Worm (Caenorhabditis elegans): Measurements from ENCODE around the gene T19H12.6.

The T19H12.6 gene

ce11 chrV:4870627-4871026 is 6.9 kb downstream of the T19H12.6 start:
- TF ChIP-seq nhr-11 (tag; optimal IDR thresholded peaks at IDR 0.05): peak; percentile 56
- no peak for TF ChIP-seq snpc-4 (tag; optimal IDR thresholded peaks at IDR 0.05)

- no peak for TF ChIP-seq elt-3 (tag; optimal IDR thresholded peaks at IDR 0.05)
- TF ChIP-seq zag-1 (tag; optimal IDR thresholded peaks at IDR 0.05): no peak
- no peak for TF ChIP-seq sea-2 (GFP tag; optimal IDR thresholded peaks at IDR 0.05)
- no peak for TF ChIP-seq ceh-9 (tag; optimal IDR thresholded peaks at IDR 0.05)
- TF ChIP-seq nfya-1 (tag; optimal IDR thresholded peaks at IDR 0.05; ENCODE audit: insufficient read depth): no peak
- TF ChIP-seq nhr-25 (tag; optimal IDR thresholded peaks at IDR 0.05): no peak
- TF ChIP-seq ceh-16 (tag; optimal IDR thresholded peaks at IDR 0.05): no peak
- TF ChIP-seq nhr-28 (tag; optimal IDR thresholded peaks at IDR 0.05): no peak
- no peak for TF ChIP-seq elt-2 (tag; optimal IDR thresholded peaks at IDR 0.05)
Observed at ce11 chrV:4868698-4869097, 8.8 kb downstream of the T19H12.6 start.

- no peak for TF ChIP-seq nhr-43 (tag; optimal IDR thresholded peaks at IDR 0.05; ENCODE audit: poor library complexity, severe bottlenecking)
Observed at ce11 chrV:4867535-4867934, 10.0 kb downstream of the T19H12.6 start.

ce11 chrV:4865364-4865763 is 12.1 kb downstream of the T19H12.6 start, which contains the start of gene srd-32:
Gene srd-32 (plus strand): TSS chrV:4865664.
- TF ChIP-seq ceh-28 (tag; optimal IDR thresholded peaks at IDR 0.05) (no peak), ztf-11 (tag; optimal IDR thresholded peaks at IDR 0.05) (no peak), fkh-2 (tag; optimal IDR thresholded peaks at IDR 0.05) (no peak), nhr-11 (tag; optimal IDR thresholded peaks at IDR 0.05) (no peak), ZK546.5 (tag; optimal IDR thresholded peaks at IDR 0.05) (no peak), daf-12 (tag; optimal IDR thresholded peaks at IDR 0.05) (no peak), nhr-77 (tag; optimal IDR thresholded peaks at IDR 0.05) (no peak), nhr-12 (tag; optimal IDR thresholded peaks at IDR 0.05) (no peak), egl-27 (tag; optimal IDR thresholded peaks at IDR 0.05) (no peak), skn-1 (tag; optimal IDR thresholded peaks at IDR 0.05) (no peak), ceh-16 (tag; optimal IDR thresholded peaks at IDR 0.05) (no peak), ceh-9 (tag; optimal IDR thresholded peaks at IDR 0.05) (no peak), snpc-4 (tag; optimal IDR thresholded peaks at IDR 0.05) (no peak), zag-1 (tag; optimal IDR thresholded peaks at IDR 0.05) (no peak), mdl-1 (tag; optimal IDR thresholded peaks at IDR 0.05) (no peak), unc-39 (tag; optimal IDR thresholded peaks at IDR 0.05) (no peak), sea-2 (GFP tag; optimal IDR thresholded peaks at IDR 0.05) (no peak)

ce11 chrV:4864330-4864729 is 13.2 kb downstream of the T19H12.6 start:
- TF ChIP-seq nhr-11 (tag; optimal IDR thresholded peaks at IDR 0.05) (no peak), nhr-28 (tag; optimal IDR thresholded peaks at IDR 0.05) (no peak), ztf-11 (tag; optimal IDR thresholded peaks at IDR 0.05) (no peak), eor-1 (tag; optimal IDR thresholded peaks at IDR 0.05) (no peak), unc-62 (GFP tag; optimal IDR thresholded peaks at IDR 0.05) (no peak), ceh-16 (tag; optimal IDR thresholded peaks at IDR 0.05) (no peak), hmg-11 (tag; optimal IDR thresholded peaks at IDR 0.05) (no peak), unc-39 (tag; optimal IDR thresholded peaks at IDR 0.05) (no peak), lin-15B (tag; optimal IDR thresholded peaks at IDR 0.05) (no peak), zag-1 (tag; optimal IDR thresholded peaks at IDR 0.05) (no peak), nhr-12 (tag; optimal IDR thresholded peaks at IDR 0.05) (no peak), mml-1 (tag; optimal IDR thresholded peaks at IDR 0.05) (no peak), nhr-76 (tag; optimal IDR thresholded peaks at IDR 0.05) (no peak), ZK546.5 (tag; optimal IDR thresholded peaks at IDR 0.05) (no peak), mdl-1 (tag; optimal IDR thresholded peaks at IDR 0.05) (no peak), skn-1 (tag; optimal IDR thresholded peaks at IDR 0.05) (no peak), snpc-4 (tag; optimal IDR thresholded peaks at IDR 0.05) (no peak), fos-1 (tag; optimal IDR thresholded peaks at IDR 0.05) (no peak)

- TF ChIP-seq mml-1 (tag; optimal IDR thresholded peaks at IDR 0.05): no peak
- no peak for TF ChIP-seq egl-27 (tag; optimal IDR thresholded peaks at IDR 0.05)
- no peak for TF ChIP-seq nhr-23 (tag; optimal IDR thresholded peaks at IDR 0.05)
- peak; percentile 27 for TF ChIP-seq nfya-1 (tag; optimal IDR thresholded peaks at IDR 0.05; ENCODE audit: insufficient read depth)
- TF ChIP-seq ceh-28 (tag; optimal IDR thresholded peaks at IDR 0.05): no peak
- TF ChIP-seq nhr-77 (tag; optimal IDR thresholded peaks at IDR 0.05): no peak
- peak; percentile 24 for TF ChIP-seq pqm-1 (tag; optimal IDR thresholded peaks at IDR 0.05)
- TF ChIP-seq hmg-11 (tag; optimal IDR thresholded peaks at IDR 0.05): peak; percentile 69
- TF ChIP-seq skn-1 (tag; optimal IDR thresholded peaks at IDR 0.05): peak; percentile 4
- peak; percentile 74 for TF ChIP-seq pha-4 (tag; optimal IDR thresholded peaks at IDR 0.05)
- no peak for TF ChIP-seq fkh-10 (GFP tag; optimal IDR thresholded peaks at IDR 0.05)
- TF ChIP-seq nhr-67 (tag; optimal IDR thresholded peaks at IDR 0.05): no peak
- TF ChIP-seq elt-1 (tag; optimal IDR thresholded peaks at IDR 0.05): no peak
- no peak for TF ChIP-seq R02D3.7 (tag; optimal IDR thresholded peaks at IDR 0.05)
Observed at ce11 chrV:4862737-4863136, 14.8 kb downstream of the T19H12.6 start, which contains the start of gene C37H5.13. Gene C37H5.13 (minus strand): TSS chrV:4862965.
